Worm (Caenorhabditis elegans): ENCODE measurements around the gene col-131.

The col-131 gene

DNA sequence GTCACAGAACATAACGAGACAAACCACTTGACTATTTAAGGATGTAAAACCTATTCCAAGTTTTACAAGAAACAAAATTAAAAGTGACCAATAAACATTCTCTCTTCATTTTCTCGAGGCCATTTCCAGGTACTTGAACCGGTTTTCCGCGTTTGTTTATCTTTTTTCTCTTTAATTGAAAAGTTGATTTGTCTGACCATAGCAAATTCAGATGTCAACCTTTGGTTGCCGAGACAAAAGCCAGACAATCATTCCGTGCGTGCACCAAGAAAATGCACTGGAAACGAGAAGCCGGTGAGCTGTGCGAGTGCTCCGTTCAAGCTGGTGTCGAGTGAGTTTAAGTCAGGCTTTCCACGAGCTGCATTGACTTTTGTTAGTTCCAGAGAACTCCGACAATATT lies 15.0 kb upstream of the col-131 start:
- TF ChIP-seq tab-1 (GFP tag; IDR thresholded peaks at IDR 0.05) (no peak), med-1 (GFP tag; optimal IDR thresholded peaks at IDR 0.05; ENCODE audit: insufficient read depth) (no peak), ztf-23 (GFP tag; IDR thresholded peaks at IDR 0.05) (no peak), ref-1 (GFP tag; conservative IDR thresholded peaks at IDR 0.05) (no peak), cog-1 (tag; optimal IDR thresholded peaks at IDR 0.05) (no peak), ztf-29 (GFP tag; IDR thresholded peaks at IDR 0.05) (no peak), klf-2 (GFP tag; conservative IDR thresholded peaks at IDR 0.05) (no peak), flt-1 (GFP tag; IDR thresholded peaks at IDR 0.05) (no peak), T22C8.4 (GFP tag; IDR thresholded peaks at IDR 0.05) (no peak)

DNA sequence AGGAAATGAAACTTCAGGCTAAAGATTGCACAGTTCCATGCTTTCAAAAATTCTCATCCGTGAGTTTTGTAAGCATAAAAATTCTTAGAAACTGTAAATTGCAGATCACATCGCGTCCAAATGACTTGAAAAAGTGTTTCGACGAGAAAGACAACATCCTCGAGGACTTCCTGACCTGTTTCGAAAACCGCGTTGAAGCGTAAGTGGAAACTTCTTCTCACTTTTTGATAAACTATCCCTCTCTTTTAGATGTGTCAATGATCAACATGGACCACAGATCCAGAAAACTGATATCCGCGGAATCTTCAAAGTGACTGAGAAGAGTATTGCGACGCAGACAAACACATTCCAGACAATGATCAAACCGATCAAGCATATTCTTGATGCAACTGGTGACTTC lies 13.8 kb upstream of the col-131 start:
- no peak for TF ChIP-seq ref-1 (GFP tag; conservative IDR thresholded peaks at IDR 0.05)
- TF ChIP-seq T22C8.4 (GFP tag; IDR thresholded peaks at IDR 0.05) = no peak
- TF ChIP-seq cog-1 (tag; optimal IDR thresholded peaks at IDR 0.05) = no peak
- no peak for TF ChIP-seq ztf-29 (GFP tag; IDR thresholded peaks at IDR 0.05)
- TF ChIP-seq tab-1 (GFP tag; IDR thresholded peaks at IDR 0.05) = no peak
- no peak for TF ChIP-seq ztf-23 (GFP tag; IDR thresholded peaks at IDR 0.05)
- no peak for TF ChIP-seq med-1 (GFP tag; optimal IDR thresholded peaks at IDR 0.05; ENCODE audit: insufficient read depth)
- no peak for TF ChIP-seq klf-2 (GFP tag; conservative IDR thresholded peaks at IDR 0.05)
- no peak for TF ChIP-seq flt-1 (GFP tag; IDR thresholded peaks at IDR 0.05)

DNA sequence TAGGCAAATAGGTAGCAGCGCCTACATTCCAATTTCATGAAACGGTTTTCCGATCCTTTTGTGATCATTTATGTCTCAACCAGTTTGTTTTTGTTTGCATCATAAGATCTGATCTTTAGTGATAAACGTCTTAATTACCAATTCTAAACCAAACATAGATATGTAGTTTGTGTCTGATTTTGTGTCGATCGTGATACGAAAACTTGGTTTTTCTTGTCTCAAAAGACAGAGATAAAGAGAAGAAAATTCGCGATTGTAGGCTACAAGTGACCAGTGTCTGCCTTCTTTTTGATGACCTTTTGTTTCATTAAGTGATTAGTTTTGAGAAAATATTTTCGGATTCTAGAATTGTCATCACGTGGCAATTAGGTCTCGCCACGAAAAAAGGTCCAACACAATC lies 13.1 kb upstream of the col-131 start:
- no peak for TF ChIP-seq ztf-29 (GFP tag; IDR thresholded peaks at IDR 0.05)
- TF ChIP-seq klf-2 (GFP tag; conservative IDR thresholded peaks at IDR 0.05) = no peak
- TF ChIP-seq flt-1 (GFP tag; IDR thresholded peaks at IDR 0.05) = no peak
- TF ChIP-seq ref-1 (GFP tag; conservative IDR thresholded peaks at IDR 0.05) = no peak
- no peak for TF ChIP-seq ztf-23 (GFP tag; IDR thresholded peaks at IDR 0.05)
- no peak for TF ChIP-seq cog-1 (tag; optimal IDR thresholded peaks at IDR 0.05)
- no peak for TF ChIP-seq tab-1 (GFP tag; IDR thresholded peaks at IDR 0.05)
- no peak for TF ChIP-seq med-1 (GFP tag; optimal IDR thresholded peaks at IDR 0.05; ENCODE audit: insufficient read depth)
- TF ChIP-seq T22C8.4 (GFP tag; IDR thresholded peaks at IDR 0.05) = no peak

DNA sequence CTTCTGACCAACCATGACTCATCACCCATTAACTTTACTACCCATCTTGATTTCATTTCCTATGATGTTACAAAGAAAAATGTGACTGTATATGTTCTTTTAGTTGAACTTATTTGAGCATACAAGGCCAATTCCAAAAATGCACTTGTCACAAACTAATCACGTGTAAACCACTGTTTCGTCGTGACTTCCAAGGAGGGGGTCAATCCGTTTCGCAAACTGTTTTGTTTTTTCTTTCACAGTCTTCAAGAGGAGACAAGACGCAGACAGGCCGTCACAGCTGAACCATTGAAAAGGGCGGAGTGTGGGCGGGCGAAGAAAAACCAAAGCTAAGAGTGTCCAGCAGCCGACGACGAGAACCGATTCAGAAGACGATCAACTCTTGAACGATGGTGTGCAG lies 12.0 kb upstream of the col-131 start, which contains the start of gene C39E9.8:
C39E9.8 (plus strand) TSS at position 328 of the 400 bp plus-strand sequence.
- no peak for TF ChIP-seq cog-1 (tag; optimal IDR thresholded peaks at IDR 0.05)
- no peak for TF ChIP-seq ref-1 (GFP tag; conservative IDR thresholded peaks at IDR 0.05)
- TF ChIP-seq ztf-29 (GFP tag; IDR thresholded peaks at IDR 0.05) = no peak
- TF ChIP-seq klf-2 (GFP tag; conservative IDR thresholded peaks at IDR 0.05) = no peak
- TF ChIP-seq ztf-23 (GFP tag; IDR thresholded peaks at IDR 0.05) = no peak
- TF ChIP-seq flt-1 (GFP tag; IDR thresholded peaks at IDR 0.05) = no peak

DNA sequence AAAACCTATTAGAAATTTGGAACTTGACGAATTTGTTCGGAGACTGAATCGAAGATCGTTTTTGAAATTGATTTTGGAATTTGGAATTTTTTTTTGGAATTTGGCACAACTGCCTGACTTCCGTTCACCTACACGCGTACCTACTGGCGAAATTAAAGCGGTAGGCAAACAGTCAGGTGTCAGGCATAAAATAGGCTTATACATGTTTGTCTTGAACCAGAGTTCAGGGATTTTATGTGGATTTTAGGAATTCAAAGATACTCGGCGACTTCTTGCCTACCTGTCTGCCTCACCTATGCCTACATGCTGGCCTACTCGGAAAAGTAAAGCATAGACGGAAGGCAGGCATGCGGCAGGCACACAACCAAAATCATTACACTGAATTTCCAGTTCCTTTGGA lies 11.2 kb upstream of the col-131 start:
- TF ChIP-seq ztf-29 (GFP tag; IDR thresholded peaks at IDR 0.05) = no peak
- TF ChIP-seq med-1 (GFP tag; optimal IDR thresholded peaks at IDR 0.05; ENCODE audit: insufficient read depth) = no peak
- no peak for TF ChIP-seq flt-1 (GFP tag; IDR thresholded peaks at IDR 0.05)
- TF ChIP-seq ztf-23 (GFP tag; IDR thresholded peaks at IDR 0.05) = no peak
- no peak for TF ChIP-seq cog-1 (tag; optimal IDR thresholded peaks at IDR 0.05)
- TF ChIP-seq tab-1 (GFP tag; IDR thresholded peaks at IDR 0.05) = no peak
- TF ChIP-seq ref-1 (GFP tag; conservative IDR thresholded peaks at IDR 0.05) = no peak

DNA sequence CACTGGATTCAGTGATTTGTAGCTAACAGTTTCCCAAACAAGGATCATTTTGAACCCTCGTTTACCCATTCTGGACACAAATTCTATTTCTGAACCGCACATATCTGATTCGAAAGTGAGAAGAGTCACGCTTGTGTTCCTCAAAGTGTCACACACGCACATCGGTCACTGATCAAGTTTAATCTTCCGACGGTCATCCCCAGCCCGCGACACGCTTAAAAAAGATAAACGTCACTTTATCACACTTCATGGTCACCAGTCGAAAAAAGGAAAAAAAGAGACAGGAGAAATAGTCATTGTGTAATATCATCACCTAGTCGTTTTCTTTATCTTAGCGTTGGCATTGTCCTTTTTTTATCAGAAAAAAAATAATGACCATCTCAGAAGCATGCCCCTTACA lies 10.6 kb upstream of the col-131 start:
- no peak for TF ChIP-seq ztf-23 (GFP tag; IDR thresholded peaks at IDR 0.05)
- TF ChIP-seq T22C8.4 (GFP tag; IDR thresholded peaks at IDR 0.05) = no peak
- no peak for TF ChIP-seq ref-1 (GFP tag; conservative IDR thresholded peaks at IDR 0.05)
- TF ChIP-seq cog-1 (tag; optimal IDR thresholded peaks at IDR 0.05) = no peak
- TF ChIP-seq tab-1 (GFP tag; IDR thresholded peaks at IDR 0.05) = no peak
- no peak for TF ChIP-seq flt-1 (GFP tag; IDR thresholded peaks at IDR 0.05)

DNA sequence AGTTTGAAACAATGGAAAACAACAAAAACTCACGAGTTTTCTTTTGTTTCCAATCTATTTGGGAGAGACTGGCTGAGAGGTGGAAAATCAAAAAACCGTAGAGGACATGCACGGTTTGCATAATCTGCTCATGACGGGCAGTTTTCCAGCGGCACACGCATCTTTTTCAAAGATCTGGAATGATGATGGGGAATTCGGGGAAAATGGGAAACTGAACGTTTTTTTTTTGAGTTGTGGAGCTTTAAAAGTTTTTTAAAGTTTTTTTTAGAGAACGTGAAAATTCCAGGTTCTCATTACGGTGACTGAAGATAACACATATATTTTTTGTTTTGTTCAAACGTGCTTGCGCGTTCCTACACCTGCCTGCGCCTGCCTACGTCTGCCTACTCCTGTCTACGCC lies 9.5 kb upstream of the col-131 start, which contains the start of gene C39E9.7:
C39E9.7 (minus strand) TSS at position 101 of the 400 bp plus-strand sequence.
- TF ChIP-seq tab-1 (GFP tag; IDR thresholded peaks at IDR 0.05) = no peak
- no peak for TF ChIP-seq ref-1 (GFP tag; conservative IDR thresholded peaks at IDR 0.05)
- TF ChIP-seq klf-2 (GFP tag; conservative IDR thresholded peaks at IDR 0.05) = no peak
- TF ChIP-seq med-1 (GFP tag; optimal IDR thresholded peaks at IDR 0.05; ENCODE audit: insufficient read depth) = no peak
- no peak for TF ChIP-seq ztf-23 (GFP tag; IDR thresholded peaks at IDR 0.05)
- TF ChIP-seq cog-1 (tag; optimal IDR thresholded peaks at IDR 0.05) = no peak
- no peak for TF ChIP-seq ztf-29 (GFP tag; IDR thresholded peaks at IDR 0.05)
- TF ChIP-seq T22C8.4 (GFP tag; IDR thresholded peaks at IDR 0.05) = no peak
- TF ChIP-seq flt-1 (GFP tag; IDR thresholded peaks at IDR 0.05) = no peak

DNA sequence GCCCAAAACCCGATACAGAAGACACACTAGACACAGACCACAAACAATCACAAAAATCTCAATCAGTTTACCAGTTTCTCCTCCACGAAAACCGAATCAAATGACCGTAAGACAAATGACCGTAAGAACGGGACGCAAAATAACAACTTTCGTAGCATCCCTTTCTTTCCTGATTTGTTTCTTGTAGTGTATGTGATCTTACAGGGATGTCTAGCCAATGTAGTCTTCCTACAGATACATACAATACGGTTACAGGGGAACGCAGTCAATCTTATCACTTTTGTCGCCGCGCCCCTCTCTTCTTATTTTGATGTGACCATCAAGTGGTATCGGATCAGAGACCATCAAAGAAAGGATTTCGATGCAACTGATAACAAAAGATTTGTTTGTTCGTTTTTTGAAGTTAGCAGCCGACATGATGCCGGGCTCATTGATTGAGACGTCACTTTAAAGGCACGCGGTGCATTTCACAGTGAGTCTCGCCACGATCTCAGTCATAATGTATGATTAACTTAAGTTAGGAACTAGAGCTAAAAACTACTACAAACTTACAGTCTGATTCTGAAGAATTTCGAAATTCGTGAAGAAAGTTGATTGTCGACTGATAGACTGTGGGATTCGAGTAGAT lies 8.6 kb upstream of the col-131 start:
- TF ChIP-seq ztf-29 (GFP tag; IDR thresholded peaks at IDR 0.05) (no peak), med-1 (GFP tag; optimal IDR thresholded peaks at IDR 0.05; ENCODE audit: insufficient read depth) (no peak), klf-2 (GFP tag; conservative IDR thresholded peaks at IDR 0.05) (no peak), T22C8.4 (GFP tag; IDR thresholded peaks at IDR 0.05) (no peak), cog-1 (tag; optimal IDR thresholded peaks at IDR 0.05) (no peak), tab-1 (GFP tag; IDR thresholded peaks at IDR 0.05) (no peak), ref-1 (GFP tag; conservative IDR thresholded peaks at IDR 0.05) (no peak), ztf-23 (GFP tag; IDR thresholded peaks at IDR 0.05) (no peak), flt-1 (GFP tag; IDR thresholded peaks at IDR 0.05) (no peak)

DNA sequence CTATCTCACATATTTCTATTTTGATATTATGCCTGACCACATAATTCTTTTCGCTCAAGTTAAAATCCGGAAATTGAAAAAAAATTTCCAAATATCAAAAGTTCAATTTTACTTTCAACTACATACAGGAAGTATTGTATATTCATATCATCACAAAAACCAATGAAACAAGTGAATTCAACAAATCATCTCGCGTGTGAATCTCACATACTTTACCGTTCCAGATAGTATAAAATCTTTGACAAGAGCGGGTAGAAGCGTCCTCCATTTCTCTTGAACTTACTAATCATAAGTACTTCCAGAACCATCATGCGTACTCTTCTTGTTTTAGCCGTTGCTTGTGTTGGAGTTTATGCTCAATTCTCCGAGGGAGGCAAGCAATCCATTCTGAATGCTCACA lies 4.3 kb upstream of the col-131 start, which contains the start of gene scl-8:
scl-8 (plus strand) TSS at position 301 of the 400 bp plus-strand sequence.
- no peak for TF ChIP-seq ref-1 (GFP tag; conservative IDR thresholded peaks at IDR 0.05)
- TF ChIP-seq ztf-23 (GFP tag; IDR thresholded peaks at IDR 0.05) = no peak
- no peak for TF ChIP-seq cog-1 (tag; optimal IDR thresholded peaks at IDR 0.05)
- no peak for TF ChIP-seq tab-1 (GFP tag; IDR thresholded peaks at IDR 0.05)
- no peak for TF ChIP-seq flt-1 (GFP tag; IDR thresholded peaks at IDR 0.05)
- TF ChIP-seq ztf-29 (GFP tag; IDR thresholded peaks at IDR 0.05) = no peak
- TF ChIP-seq med-1 (GFP tag; optimal IDR thresholded peaks at IDR 0.05; ENCODE audit: insufficient read depth) = no peak
- no peak for TF ChIP-seq T22C8.4 (GFP tag; IDR thresholded peaks at IDR 0.05)
- TF ChIP-seq klf-2 (GFP tag; conservative IDR thresholded peaks at IDR 0.05) = no peak

DNA sequence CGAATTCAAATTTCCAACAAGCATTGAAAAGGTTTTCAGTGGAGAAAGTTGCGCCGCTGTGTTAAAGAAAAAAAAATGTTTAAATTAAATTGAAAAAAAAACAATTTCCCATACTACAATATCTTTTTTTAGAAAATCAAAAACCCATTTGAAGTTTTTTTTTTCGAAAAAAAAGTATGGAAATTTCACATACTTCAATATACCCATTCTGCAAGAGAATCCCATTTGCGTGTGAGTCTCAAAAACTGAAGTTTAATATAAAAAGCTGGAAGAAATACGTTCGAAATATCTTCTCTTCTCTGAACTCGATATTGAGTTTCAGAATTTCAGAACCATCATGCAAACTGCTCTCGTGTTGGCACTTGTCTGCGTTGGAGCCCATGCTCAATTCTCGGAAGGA lies 3.0 kb upstream of the col-131 start, which contains the start of gene scl-7:
scl-7 (plus strand) TSS at position 301 of the 400 bp plus-strand sequence.
- no peak for TF ChIP-seq tab-1 (GFP tag; IDR thresholded peaks at IDR 0.05)
- no peak for TF ChIP-seq ztf-23 (GFP tag; IDR thresholded peaks at IDR 0.05)
- TF ChIP-seq klf-2 (GFP tag; conservative IDR thresholded peaks at IDR 0.05) = no peak
- TF ChIP-seq ref-1 (GFP tag; conservative IDR thresholded peaks at IDR 0.05) = no peak
- TF ChIP-seq T22C8.4 (GFP tag; IDR thresholded peaks at IDR 0.05) = no peak
- no peak for TF ChIP-seq flt-1 (GFP tag; IDR thresholded peaks at IDR 0.05)
- TF ChIP-seq med-1 (GFP tag; optimal IDR thresholded peaks at IDR 0.05; ENCODE audit: insufficient read depth) = no peak
- no peak for TF ChIP-seq ztf-29 (GFP tag; IDR thresholded peaks at IDR 0.05)
- no peak for TF ChIP-seq cog-1 (tag; optimal IDR thresholded peaks at IDR 0.05)
